Worm (Caenorhabditis elegans) whole organism, L1 larva: ENCODE measurements around the gene Y49A3A.3.

Experiments used
- F16B12.6 ChIP-seq: fragments of 150-350 bp; optimal IDR thresholded peaks from 2 replicates; lab custom pipeline; 2014; ENCODE audit warnings: missing biosample characterization, missing genetic modification characterization
- aha-1 ChIP-seq: fragments of 150-350 bp; optimal IDR thresholded peaks from 2 replicates; lab custom pipeline; 2014; ENCODE audit warnings: missing biosample characterization, missing genetic modification characterization
- alr-1 ChIP-seq: fragments of 200-800 bp; sonication (Bioruptor generic); optimal IDR thresholded peaks from 2 replicates; lab custom pipeline; 2018; ENCODE audit warnings: borderline replicate concordance, mild to moderate bottlenecking, missing genetic modification characterization, missing compliant biosample characterization
- blmp-1 ChIP-seq: fragments of 150-350 bp; optimal IDR thresholded peaks from 2 replicates; lab custom pipeline; 2014; ENCODE audit warnings: missing biosample characterization, missing genetic modification characterization
- ceh-63 ChIP-seq: fragments of 200-800 bp; sonication (Bioruptor generic); optimal IDR thresholded peaks from 2 replicates; lab custom pipeline; 2018; ENCODE audit warnings: mild to moderate bottlenecking, missing genetic modification characterization, missing compliant biosample characterization
- ceh-8 ChIP-seq: fragments of 200-800 bp; sonication (Bioruptor generic); optimal IDR thresholded peaks from 2 replicates; lab custom pipeline; 2018; ENCODE audit warnings: mild to moderate bottlenecking, missing genetic modification characterization, moderate library complexity, missing compliant biosample characterization
- ceh-82 ChIP-seq, 3 experiments: fragments of 150-350 bp in 1 of 3; sonication (generic microtip) in 2 of 3; optimal IDR thresholded peaks; 2 replicates each; lab custom pipeline; 2014 to 2017; ENCODE audit warnings: missing biosample characterization in 3 of 3, missing genetic modification characterization in 3 of 3
- ceh-90 ChIP-seq: sonication (generic microtip); optimal IDR thresholded peaks from 2 replicates; lab custom pipeline; 2016; ENCODE audit warnings: missing genetic modification characterization, missing compliant biosample characterization
- dsc-1 ChIP-seq: sonication (generic microtip); optimal IDR thresholded peaks from 2 replicates; lab custom pipeline; 2016; ENCODE audit warnings: mild to moderate bottlenecking, missing genetic modification characterization, missing compliant biosample characterization
- efl-3 ChIP-seq: fragments of 200-800 bp; sonication (Bioruptor generic); optimal IDR thresholded peaks from 2 replicates; lab custom pipeline; 2018; ENCODE audit warnings: mild to moderate bottlenecking, missing genetic modification characterization, missing compliant biosample characterization
- egl-27 ChIP-seq, 2 experiments: fragments of 150-350 bp in 1 of 2; sonication (generic microtip); optimal IDR thresholded peaks; 3 replicates each; lab custom pipeline; 2017 to 2018; ENCODE audit warnings: missing biosample characterization in 2 of 2, missing genetic modification characterization in 2 of 2, missing genetic modification reagents in 2 of 2
- elt-3 ChIP-seq, 6 experiments: fragments of 150-350 bp in 1 of 6; sonication (generic microtip); optimal IDR thresholded peaks; 2 replicates each; lab custom pipeline; 2017 to 2018; ENCODE audit warnings: missing biosample characterization in 6 of 6, missing genetic modification characterization in 6 of 6, inconsistent platforms in 1 of 6
- fkh-10 ChIP-seq: sonication (generic microtip); optimal IDR thresholded peaks from 2 replicates; lab custom pipeline; 2017; ENCODE audit warnings: missing biosample characterization, missing genetic modification reagents, missing genetic modification characterization
- fkh-8 ChIP-seq: sonication (generic microtip); optimal IDR thresholded peaks from 2 replicates; lab custom pipeline; 2016; ENCODE audit warnings: mild to moderate bottlenecking, missing genetic modification characterization, missing compliant biosample characterization
- grh-1 ChIP-seq: fragments of 200-800 bp; sonication (Bioruptor generic); IDR thresholded peaks from 2 replicates; pipeline ENCODE4 v1.3.6; 2022; ENCODE audit warnings: missing genetic modification reagents, missing genetic modification characterization, missing compliant biosample characterization
- hlh-4 ChIP-seq: sonication (generic microtip); optimal IDR thresholded peaks from 2 replicates; lab custom pipeline; 2016; ENCODE audit warnings: mild to moderate bottlenecking, missing genetic modification characterization, missing compliant biosample characterization
- isw-1 ChIP-seq: fragments of 200-800 bp; sonication (Bioruptor generic); IDR thresholded peaks from 2 replicates; pipeline ENCODE4 v1.3.6; 2022; ENCODE audit warnings: missing genetic modification characterization, missing compliant biosample characterization
- lin-13 ChIP-seq: fragments of 150-350 bp; optimal IDR thresholded peaks from 2 replicates; lab custom pipeline; 2014; ENCODE audit warnings: missing biosample characterization, missing genetic modification reagents, missing genetic modification characterization
- lin-14 ChIP-seq: fragments of 200-800 bp; sonication (Bioruptor generic); optimal IDR thresholded peaks from 2 replicates; lab custom pipeline; 2018; ENCODE audit warnings: mild to moderate bottlenecking, missing genetic modification characterization, moderate library complexity, missing compliant biosample characterization
- lin-15B ChIP-seq: fragments of 150-350 bp; sonication (generic microtip); optimal IDR thresholded peaks from 3 replicates; lab custom pipeline; 2014; ENCODE audit warnings: missing biosample characterization, missing genetic modification characterization
- lsy-2 ChIP-seq, 2 experiments: fragments of 150-350 bp; optimal IDR thresholded peaks; 2 replicates each; lab custom pipeline; 2014; ENCODE audit warnings: missing biosample characterization in 2 of 2, missing genetic modification characterization in 2 of 2
- mdl-1 ChIP-seq, 2 experiments: fragments of 150-350 bp; optimal IDR thresholded peaks; 2 replicates each; lab custom pipeline; 2014 to 2017; ENCODE audit warnings: missing biosample characterization in 2 of 2, missing genetic modification characterization in 2 of 2, inconsistent platforms in 1 of 2
- mef-2 ChIP-seq: fragments of 150-350 bp; optimal IDR thresholded peaks from 2 replicates; lab custom pipeline; 2014; ENCODE audit warnings: missing biosample characterization, missing genetic modification characterization
- mep-1 ChIP-seq: fragments of 150-350 bp; optimal IDR thresholded peaks from 2 replicates; lab custom pipeline; 2014; ENCODE audit warnings: missing biosample characterization, missing genetic modification characterization
- nhr-11 ChIP-seq: fragments of 150-350 bp; optimal IDR thresholded peaks from 2 replicates; lab custom pipeline; 2014; ENCODE audit warnings: missing biosample characterization, missing genetic modification characterization
- nhr-19 ChIP-seq: fragments of 200-800 bp; sonication (Bioruptor generic); conservative IDR thresholded peaks from 2 replicates; pipeline ENCODE4 v1.3.6; 2022; ENCODE audit warnings: missing genetic modification characterization, missing compliant biosample characterization
- nhr-28 ChIP-seq: fragments of 150-350 bp; optimal IDR thresholded peaks from 2 replicates; lab custom pipeline; 2014; ENCODE audit warnings: missing biosample characterization, missing genetic modification characterization
- nhr-71 ChIP-seq: sonication (generic microtip); optimal IDR thresholded peaks from 2 replicates; lab custom pipeline; 2016; ENCODE audit warnings: mild to moderate bottlenecking, missing genetic modification characterization, moderate library complexity, missing compliant biosample characterization
- nhr-85 ChIP-seq: sonication (generic microtip); peaks from one replicate; lab custom pipeline; 2016; ENCODE audit warnings: missing genetic modification characterization, inconsistent platforms, missing compliant biosample characterization
- rnt-1 ChIP-seq: sonication (generic microtip); optimal IDR thresholded peaks from 2 replicates; lab custom pipeline; 2016; ENCODE audit warnings: mild to moderate bottlenecking, missing genetic modification characterization, moderate library complexity, missing compliant biosample characterization
- snu-23 ChIP-seq: sonication (generic microtip); optimal IDR thresholded peaks from 2 replicates; lab custom pipeline; 2016; ENCODE audit warnings: missing genetic modification characterization, missing compliant biosample characterization
- swsn-7 ChIP-seq: sonication (generic microtip); optimal IDR thresholded peaks from 2 replicates; lab custom pipeline; 2016; ENCODE audit warnings: missing genetic modification characterization, missing compliant biosample characterization
- tlp-1 ChIP-seq: fragments of 150-350 bp; optimal IDR thresholded peaks from 2 replicates; lab custom pipeline; 2014; ENCODE audit warnings: missing biosample characterization, missing genetic modification characterization
- unc-130 ChIP-seq: fragments of 150-350 bp; optimal IDR thresholded peaks from 2 replicates; lab custom pipeline; 2017; ENCODE audit warnings: missing biosample characterization, missing genetic modification characterization, inconsistent platforms
- unc-62 ChIP-seq: fragments of 150-350 bp; optimal IDR thresholded peaks from 2 replicates; lab custom pipeline; 2014; ENCODE audit warnings: missing biosample characterization, missing genetic modification reagents, missing genetic modification characterization
- zag-1 ChIP-seq: fragments of 150-350 bp; optimal IDR thresholded peaks from 2 replicates; lab custom pipeline; 2014; ENCODE audit warnings: missing biosample characterization, missing genetic modification characterization
- zip-4 ChIP-seq: fragments of 200-800 bp; sonication (Bioruptor generic); optimal IDR thresholded peaks from 2 replicates; lab custom pipeline; 2018; ENCODE audit warnings: mild to moderate bottlenecking, missing genetic modification characterization, moderate library complexity, missing compliant biosample characterization
- ztf-4 ChIP-seq: fragments of 150-350 bp; optimal IDR thresholded peaks from 2 replicates; lab custom pipeline; 2014; ENCODE audit warnings: missing biosample characterization, missing genetic modification characterization

Y49A3A.3 gene

DNA sequence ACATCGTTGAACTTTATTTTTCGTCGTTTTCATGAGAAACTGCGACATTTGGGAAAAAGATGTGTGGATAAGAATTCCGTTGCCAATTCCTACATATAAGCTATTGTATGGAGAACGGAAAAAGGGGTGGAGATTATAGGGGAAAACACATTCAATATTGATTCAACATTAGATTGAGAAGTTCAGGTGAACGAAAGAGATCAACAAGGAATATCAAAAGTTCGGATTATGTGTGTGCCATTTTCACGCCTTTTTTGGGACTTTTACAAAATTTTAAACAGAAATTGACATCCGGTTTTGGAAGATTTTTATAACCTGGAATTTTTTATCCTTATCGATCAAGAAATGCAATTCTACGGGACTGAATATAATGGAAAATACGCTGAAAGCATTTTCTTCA, 26.4 kb upstream of the Y49A3A.3 start, which contains the start of gene F47B8.5 (continued):
- TF ChIP-seq fkh-10 = no peak

DNA sequence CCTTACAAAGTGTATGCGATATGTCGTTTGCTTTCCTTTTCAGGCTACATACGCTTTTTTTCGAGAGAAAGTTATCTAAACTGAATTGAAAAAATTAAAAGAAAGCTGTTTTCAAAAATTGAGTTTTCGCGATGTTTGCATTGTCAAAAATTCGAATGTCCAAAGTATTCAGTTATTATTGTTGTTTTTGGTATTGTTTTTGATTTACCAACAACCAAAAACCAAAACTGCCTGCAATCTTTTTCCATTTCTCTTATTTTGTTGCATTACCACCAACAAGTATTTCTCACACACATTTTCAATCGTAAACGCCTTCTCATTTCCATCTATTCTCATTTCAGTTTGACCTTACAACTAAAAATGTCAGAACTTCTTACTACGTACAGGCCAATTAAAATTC, 25.4 kb upstream of the Y49A3A.3 start, which contains the start of gene pepm-1:
pepm-1 (plus strand) TSS at position 301 of the 400 bp plus-strand sequence.
- TF ChIP-seq rnt-1 (tag; lab: Kevin White, UChicago) (no peak), efl-3 (GFP tag; lab: Kevin White, UChicago) (no peak), blmp-1 (tag; lab: Kevin White, UChicago) (peak; percentile 13)

DNA sequence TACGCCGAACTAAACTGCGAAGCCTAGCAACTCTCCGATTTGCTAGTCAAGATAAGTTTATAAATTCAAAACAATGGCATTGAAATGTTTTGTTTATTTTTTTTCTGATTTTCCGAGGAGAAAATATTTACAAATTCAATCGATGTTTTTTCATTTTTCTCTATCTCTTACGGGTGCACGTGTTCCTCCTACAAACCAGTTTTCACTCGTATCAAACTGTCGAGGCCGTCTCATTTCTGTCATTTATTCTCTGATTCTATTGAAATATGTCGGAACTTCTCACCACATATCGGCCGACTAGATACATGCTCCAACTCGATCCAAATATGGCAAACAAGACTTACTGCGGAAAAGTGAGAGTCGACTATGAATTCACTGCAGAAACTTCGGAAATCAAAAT, 22.7 kb upstream of the Y49A3A.3 start, which contains the start of gene F47B8.8:
F47B8.8 (plus strand) TSS at position 257 of the 400 bp plus-strand sequence.
- TF ChIP-seq tlp-1 (tag; lab: Kevin White, UChicago) = no peak
- no peak for TF ChIP-seq ceh-63 (GFP tag; lab: Kevin White, UChicago)
- TF ChIP-seq ceh-90 (tag; lab: Kevin White, UChicago) = no peak
- no peak for TF ChIP-seq ceh-8 (GFP tag; lab: Kevin White, UChicago)
- TF ChIP-seq alr-1 (tag; lab: Kevin White, UChicago) = no peak
- no peak for TF ChIP-seq fkh-8
- peak in 1 of 2 experiments; percentile 20 for TF ChIP-seq mdl-1 (tag; optimal IDR thresholded peaks at IDR 0.05; lab: Kevin White, UChicago)
- no peak for TF ChIP-seq unc-62 (GFP tag; lab: Kevin White, UChicago)
- TF ChIP-seq unc-130 = no peak
- no peak for TF ChIP-seq lin-15B (tag; lab: Kevin White, UChicago)
- TF ChIP-seq snu-23 (GFP tag; lab: Kevin White, UChicago) = peak; percentile 36
- no peak for TF ChIP-seq ceh-82 (tag; optimal IDR thresholded peaks at IDR 0.05; lab: Kevin White, UChicago)
- TF ChIP-seq aha-1 (tag; lab: Kevin White, UChicago) = no peak
- no peak for TF ChIP-seq nhr-19
- TF ChIP-seq lin-14 (GFP tag; lab: Kevin White, UChicago) = peak; percentile 55
- peak; percentile 65 for TF ChIP-seq grh-1 (GFP tag; lab: Robert Waterston, UW)
- peak; percentile 5 for TF ChIP-seq nhr-71 (tag; lab: Kevin White, UChicago)
- no peak for TF ChIP-seq isw-1 (GFP tag; lab: Robert Waterston, UW)
- TF ChIP-seq nhr-85 = peak; percentile 75
- TF ChIP-seq elt-3 (tag; optimal IDR thresholded peaks at IDR 0.05; lab: Kevin White, UChicago) = peak in 1 of 6 experiments; percentile 58
- peak; percentile 73 for TF ChIP-seq blmp-1 (tag; lab: Kevin White, UChicago)
- TF ChIP-seq nhr-11 (tag; lab: Kevin White, UChicago) = no peak
- no peak for TF ChIP-seq mef-2 (tag; lab: Kevin White, UChicago)
- TF ChIP-seq egl-27 (tag; optimal IDR thresholded peaks at IDR 0.05; lab: Kevin White, UChicago) = no peak
- TF ChIP-seq hlh-4 = no peak
- TF ChIP-seq ztf-4 (tag; lab: Kevin White, UChicago) = no peak
- no peak for TF ChIP-seq dsc-1 (tag; lab: Kevin White, UChicago)
- no peak for TF ChIP-seq mep-1
- TF ChIP-seq F16B12.6 (tag; lab: Kevin White, UChicago) = no peak
- no peak for TF ChIP-seq lin-13

DNA sequence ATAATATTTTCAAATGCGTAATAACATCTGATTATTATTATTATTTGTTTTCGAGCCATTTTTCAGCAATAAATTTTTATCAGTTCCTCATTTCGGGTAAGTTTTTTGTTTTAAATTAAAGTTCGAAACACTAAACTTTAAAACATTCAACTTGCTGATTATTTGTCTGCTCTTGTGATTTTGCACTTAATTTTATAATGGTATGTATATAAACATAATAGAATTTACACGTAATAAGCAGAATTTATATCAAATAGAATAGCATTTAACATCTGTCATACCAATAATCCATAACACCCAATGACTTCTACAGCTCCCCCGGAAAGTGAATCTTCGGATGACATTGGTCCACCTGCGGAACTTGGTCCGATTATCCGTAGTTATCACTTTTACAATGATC, 21.1 kb upstream of the Y49A3A.3 start, which contains the start of gene srm-4:
srm-4 (plus strand) TSS at position 301 of the 400 bp plus-strand sequence.
- no peak for TF ChIP-seq nhr-19
- TF ChIP-seq zag-1 = no peak
- TF ChIP-seq lsy-2 (tag; optimal IDR thresholded peaks at IDR 0.05; lab: Kevin White, UChicago) = no peak
- no peak for TF ChIP-seq nhr-28 (tag; lab: Kevin White, UChicago)
- no peak for TF ChIP-seq alr-1 (tag; lab: Kevin White, UChicago)
- no peak for TF ChIP-seq swsn-7 (tag; lab: Kevin White, UChicago)
- no peak for TF ChIP-seq dsc-1 (tag; lab: Kevin White, UChicago)
- TF ChIP-seq snu-23 (GFP tag; lab: Kevin White, UChicago) = no peak
- no peak for TF ChIP-seq zip-4
- TF ChIP-seq ceh-8 (GFP tag; lab: Kevin White, UChicago) = no peak
